Fruit fly (Drosophila melanogaster): Measurements from ENCODE around the gene feo.

The feo gene

DNA sequence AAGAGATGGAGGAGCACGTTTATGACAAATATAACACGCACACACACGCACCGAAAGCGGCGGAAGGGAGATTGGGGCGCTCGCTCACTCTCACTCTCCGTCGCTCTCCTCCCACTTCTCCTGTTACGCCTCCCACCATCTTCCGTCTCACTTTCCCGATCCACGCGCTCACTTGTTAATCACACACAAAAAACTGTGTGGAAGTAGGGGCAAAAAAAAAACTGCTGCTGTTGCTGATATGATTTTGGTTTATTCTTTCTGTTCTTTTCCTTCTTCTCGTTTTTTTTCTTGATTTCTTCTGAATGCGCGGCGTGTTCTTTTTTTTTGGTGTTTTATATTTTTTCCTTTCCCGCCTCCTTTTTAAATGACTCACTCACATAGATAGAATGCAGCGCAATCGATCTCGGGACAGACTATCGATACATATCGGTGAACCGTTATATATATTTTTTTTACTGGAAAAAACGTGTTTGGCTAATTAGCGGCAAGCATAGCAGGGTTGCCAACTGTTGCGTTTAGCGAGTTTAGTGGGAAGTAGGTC lies 48.9 kb downstream of the feo start:
- no peak for TF ChIP-seq CG11902 (GFP tag; optimal IDR thresholded peaks at IDR 0.05)
- no peak for TF ChIP-seq Ets21C (GFP tag; optimal IDR thresholded peaks at IDR 0.05)
- peak; percentile 27 for TF ChIP-seq lz (GFP tag; optimal IDR thresholded peaks at IDR 0.05)
- peak; percentile 84 for TF ChIP-seq CG6854 (GFP tag; optimal IDR thresholded peaks at IDR 0.05)
- peak; percentile 11 to 19 for TF ChIP-seq salr (GFP tag; optimal IDR thresholded peaks at IDR 0.05)
- peak; percentile 27 for TF ChIP-seq OdsH (GFP tag; optimal IDR thresholded peaks at IDR 0.05)
- TF ChIP-seq CG10631 (GFP tag; optimal IDR thresholded peaks at IDR 0.05), result peak; percentile 11
- TF ChIP-seq CG16779 (tag; optimal IDR thresholded peaks at IDR 0.05), result peak; percentile 83
- TF ChIP-seq ss (GFP tag; optimal IDR thresholded peaks at IDR 0.05), result peak; percentile 94
- peak; percentile 42 for TF ChIP-seq esn (GFP tag; optimal IDR thresholded peaks at IDR 0.05)
- TF ChIP-seq Eip75B (GFP tag; optimal IDR thresholded peaks at IDR 0.05), result peak; percentile 39
- no peak for TF ChIP-seq cyc (GFP tag; optimal IDR thresholded peaks at IDR 0.05)
- peak; percentile 47 for TF ChIP-seq Smox (GFP tag; optimal IDR thresholded peaks at IDR 0.05)
- TF ChIP-seq acj6 (GFP tag; optimal IDR thresholded peaks at IDR 0.05), result peak; percentile 2
- TF ChIP-seq achi (GFP tag; optimal IDR thresholded peaks at IDR 0.05), result peak; percentile 38
- no peak for TF ChIP-seq Hr39 (GFP tag; optimal IDR thresholded peaks at IDR 0.05)
- TF ChIP-seq fd59A (GFP tag; optimal IDR thresholded peaks at IDR 0.05), result peak; percentile 39
- peak; percentile 59 for TF ChIP-seq Gug (GFP tag; IDR thresholded peaks at IDR 0.05)
- TF ChIP-seq dac (GFP tag; optimal IDR thresholded peaks at IDR 0.05), result peak; percentile 11
- peak; percentile 70 for TF ChIP-seq net (GFP tag; optimal IDR thresholded peaks at IDR 0.05)
- TF ChIP-seq eg (GFP tag; IDR thresholded peaks at IDR 0.05), result peak; percentile 85
- TF ChIP-seq CG15336 (GFP tag; IDR thresholded peaks at IDR 0.05), result peak; percentile 50
- peak; percentile 70 for TF ChIP-seq CG34406 (GFP tag; optimal IDR thresholded peaks at IDR 0.05)
- peak; percentile 37; the same call in 1 of the 2 replicates for TF ChIP-seq CG11294 (GFP tag; IDR thresholded peaks at IDR 0.05)
- TF ChIP-seq svp (GFP tag), result peak; percentile 76
- TF ChIP-seq Eip78C (GFP tag), result peak; percentile 79
- TF ChIP-seq CG8632 (GFP tag; optimal IDR thresholded peaks at IDR 0.05), result peak; percentile 62
- TF ChIP-seq spab (GFP tag; optimal IDR thresholded peaks at IDR 0.05), result peak; percentile 83
- no peak for TF ChIP-seq Eip93F (GFP tag; optimal IDR thresholded peaks at IDR 0.05)
- TF ChIP-seq Hr38 (GFP tag; optimal IDR thresholded peaks at IDR 0.05), result no peak
- peak; percentile 54 for TF ChIP-seq pdm3 (GFP tag; optimal IDR thresholded peaks at IDR 0.05)
- peak; percentile 45 for TF ChIP-seq CG32006 (GFP tag; optimal IDR thresholded peaks at IDR 0.05)
- TF ChIP-seq CG3919 (GFP tag; optimal IDR thresholded peaks at IDR 0.05), result peak; percentile 40
- peak; percentile 62 for TF ChIP-seq CG11762 (GFP tag; optimal IDR thresholded peaks at IDR 0.05; ENCODE audit: insufficient read depth)
- TF ChIP-seq CG10669 (GFP tag; optimal IDR thresholded peaks at IDR 0.05), result peak; percentile 76
- TF ChIP-seq Blimp-1 (GFP tag; optimal IDR thresholded peaks at IDR 0.05), result peak; percentile 95
- peak; percentile 25 for TF ChIP-seq Lpt (GFP tag; optimal IDR thresholded peaks at IDR 0.05)
- TF ChIP-seq CG6163 (GFP tag; IDR thresholded peaks at IDR 0.05), result peak; percentile 92
- peak; percentile 52 for TF ChIP-seq CG7368 (GFP tag; optimal IDR thresholded peaks at IDR 0.05)
- peak; percentile 26 for TF ChIP-seq Sox14 (GFP tag; optimal IDR thresholded peaks at IDR 0.05)
- peak; percentile 39 for TF ChIP-seq CG8319 (GFP tag; optimal IDR thresholded peaks at IDR 0.05)
- TF ChIP-seq vri (GFP tag; optimal IDR thresholded peaks at IDR 0.05), result peak; percentile 78
- peak; percentile 75 for TF ChIP-seq dsx (GFP tag; optimal IDR thresholded peaks at IDR 0.05; ENCODE audit: poor library complexity, severe bottlenecking)
- TF ChIP-seq CG8119 (GFP tag; IDR thresholded peaks at IDR 0.05), result peak; percentile 72
- peak; percentile 85 for TF ChIP-seq CG1621 (tag; optimal IDR thresholded peaks at IDR 0.05)
- TF ChIP-seq fd85E (GFP tag; optimal IDR thresholded peaks at IDR 0.05), result no peak
- TF ChIP-seq CG6276 (GFP tag; optimal IDR thresholded peaks at IDR 0.05), result peak; percentile 76
- peak; percentile 90 for TF ChIP-seq CG6808 (GFP tag; optimal IDR thresholded peaks at IDR 0.05)
- peak; percentile 93 for TF ChIP-seq CG9139 (GFP tag; optimal IDR thresholded peaks at IDR 0.05)
- TF ChIP-seq CG4318 (GFP tag; optimal IDR thresholded peaks at IDR 0.05), result no peak
- TF ChIP-seq Met (GFP tag; optimal IDR thresholded peaks at IDR 0.05), result peak; percentile 70
- TF ChIP-seq topi (GFP tag; optimal IDR thresholded peaks at IDR 0.05), result peak; percentile 46

Data from whole organism, prepupa.